Fruit fly (Drosophila melanogaster) whole organism, embryonic: ENCODE data around the gene Scm.

ENCODE experiments used
- B-H2 ChIP-seq: fragments of 200-800 bp; sonication (Bioruptor generic); optimal IDR thresholded peaks from 2 replicates; lab custom pipeline; 2018; ENCODE audit warnings: missing biosample characterization, mild to moderate bottlenecking, missing genetic modification characterization
- BEAF-32 ChIP-seq: fragments of 200-800 bp; sonication (Bioruptor generic); optimal IDR thresholded peaks from 3 replicates; lab custom pipeline; 2017; ENCODE audit warnings: missing biosample characterization, missing genetic modification characterization, mild to moderate bottlenecking, moderate library complexity, missing genetic modification reagents
- Bteb2 ChIP-seq: fragments of 200-800 bp; sonication (Bioruptor generic); optimal IDR thresholded peaks from 2 replicates; lab custom pipeline; 2016; ENCODE audit warnings: missing biosample characterization, missing genetic modification characterization
- CG10209 ChIP-seq: fragments of 200-800 bp; sonication (Bioruptor generic); optimal IDR thresholded peaks from 3 replicates; lab custom pipeline; 2017; ENCODE audit warnings: missing biosample characterization, mild to moderate bottlenecking, missing genetic modification characterization, missing genetic modification reagents
- CG11560 ChIP-seq: fragments of 200-800 bp; sonication (Bioruptor generic); IDR thresholded peaks from 3 replicates; pipeline ENCODE4 v1.3.6; 2022; ENCODE audit warnings: missing biosample characterization, missing genetic modification characterization
- CG17361 ChIP-seq: fragments of 200-800 bp; sonication (Bioruptor generic); IDR thresholded peaks from 3 replicates; pipeline ENCODE4 v1.3.6; 2022; ENCODE audit warnings: missing biosample characterization, missing genetic modification characterization
- CG17568 ChIP-seq: fragments of 200-800 bp; sonication (Bioruptor generic); optimal IDR thresholded peaks from 2 replicates; lab custom pipeline; 2018; ENCODE audit warnings: missing biosample characterization, mild to moderate bottlenecking, missing genetic modification characterization, moderate library complexity
- CG17829 ChIP-seq: fragments of 200-800 bp; optimal IDR thresholded peaks from 2 replicates; lab custom pipeline; 2019; ENCODE audit warnings: missing biosample characterization, mild to moderate bottlenecking, missing genetic modification characterization, moderate library complexity
- CG18619 ChIP-seq: fragments of 200-800 bp; sonication (Bioruptor generic); optimal IDR thresholded peaks from 3 replicates; lab custom pipeline; 2017; ENCODE audit warnings: missing biosample characterization, mild to moderate bottlenecking, missing genetic modification characterization
- CG30403 ChIP-seq: fragments of 200-800 bp; sonication (Bioruptor generic); optimal IDR thresholded peaks from 3 replicates; lab custom pipeline; 2016; ENCODE audit warnings: missing biosample characterization, missing genetic modification characterization
- CG34422 ChIP-seq: fragments of 200-800 bp; sonication (Bioruptor generic); IDR thresholded peaks from 3 replicates; pipeline ENCODE4 v1.3.6; 2022; ENCODE audit warnings: missing biosample characterization, missing genetic modification characterization
- CG4820 ChIP-seq: fragments of 200-800 bp; sonication (Bioruptor generic); optimal IDR thresholded peaks from 3 replicates; lab custom pipeline; 2016; ENCODE audit warnings: missing biosample characterization, missing genetic modification characterization
- CG4854 ChIP-seq: fragments of 200-800 bp; sonication (Bioruptor generic); optimal IDR thresholded peaks from 2 replicates; lab custom pipeline; 2016; ENCODE audit warnings: missing biosample characterization, missing genetic modification characterization, inconsistent platforms
- CG6272 ChIP-seq: fragments of 200-800 bp; sonication (Bioruptor generic); IDR thresholded peaks from 2 replicates; pipeline ENCODE4 v1.3.6; 2022; ENCODE audit warnings: missing biosample characterization, missing genetic modification characterization
- CG7928 ChIP-seq: fragments of 200-800 bp; sonication (Bioruptor generic); optimal IDR thresholded peaks from 2 replicates; lab custom pipeline; 2017; ENCODE audit warnings: missing biosample characterization, mild to moderate bottlenecking, missing genetic modification characterization
- CG9215 ChIP-seq: fragments of 200-800 bp; sonication (Bioruptor generic); IDR thresholded peaks from 2 replicates; pipeline ENCODE4 v1.3.6; 2022; ENCODE audit warnings: missing biosample characterization, missing genetic modification characterization
- CG9932 ChIP-seq: fragments of 200-800 bp; sonication (Bioruptor generic); IDR thresholded peaks from 2 replicates; pipeline ENCODE4 v1.3.6; 2022; ENCODE audit warnings: missing biosample characterization, missing genetic modification characterization
- Fer2 ChIP-seq: fragments of 200-800 bp; sonication (Bioruptor generic); optimal IDR thresholded peaks from 2 replicates; lab custom pipeline; 2018; ENCODE audit warnings: missing biosample characterization, mild to moderate bottlenecking, missing genetic modification characterization, moderate library complexity
- H2.0 ChIP-seq: fragments of 200-800 bp; sonication (Bioruptor generic); IDR thresholded peaks from 2 replicates; pipeline ENCODE4 v1.3.6; 2022; ENCODE audit warnings: missing biosample characterization, missing genetic modification characterization
- Hey ChIP-seq: fragments of 200-800 bp; sonication (Bioruptor generic); optimal IDR thresholded peaks from 3 replicates; lab custom pipeline; 2018; ENCODE audit warnings: missing biosample characterization, mild to moderate bottlenecking, missing genetic modification characterization
- MESR4 ChIP-seq: fragments of 200-800 bp; sonication (Bioruptor generic); optimal IDR thresholded peaks from 2 replicates; lab custom pipeline; 2018; ENCODE audit warnings: missing biosample characterization, mild to moderate bottlenecking, missing genetic modification characterization, moderate library complexity
- NFAT ChIP-seq: fragments of 200-800 bp; sonication (Bioruptor generic); IDR thresholded peaks from 2 replicates; pipeline ENCODE4 v1.3.6; 2022; ENCODE audit warnings: missing biosample characterization, missing genetic modification characterization
- Nf-YA ChIP-seq: fragments of 200-800 bp; sonication (Bioruptor generic); IDR thresholded peaks from 2 replicates; pipeline ENCODE4 v1.3.6; 2022; ENCODE audit warnings: missing biosample characterization, missing genetic modification characterization
- Sry-β ChIP-seq: fragments of 200-800 bp; sonication (Bioruptor generic); optimal IDR thresholded peaks from 2 replicates; lab custom pipeline; 2018; ENCODE audit warnings: missing biosample characterization, mild to moderate bottlenecking, missing genetic modification characterization, moderate library complexity
- Trl ChIP-seq, 3 experiments: fragments of >200 bp in 2 of 3; fragments of 200-800 bp in 1 of 3; sonication (Bioruptor generic) in 1 of 3; optimal IDR thresholded peaks; 2 replicates in 1 of 3; 3 replicates in 2 of 3; lab custom pipeline; 2016 to 2017; ENCODE audit warnings: missing biosample characterization in 1 of 3, missing genetic modification characterization in 1 of 3
- chif ChIP-seq, 2 experiments: fragments of 200-800 bp; sonication (Bioruptor generic); optimal IDR thresholded peaks; 3 replicates each; lab custom pipeline; 2016; ENCODE audit warnings: missing biosample characterization in 2 of 2, missing genetic modification characterization in 2 of 2
- chinmo ChIP-seq: fragments of 200-800 bp; sonication (Bioruptor generic); IDR thresholded peaks from 4 replicates; pipeline ENCODE4 v1.3.6; 2022; ENCODE audit warnings: missing biosample characterization, missing genetic modification characterization; ENCODE audit not compliant: partially characterized antibody
- crol ChIP-seq: fragments of 200-800 bp; sonication (Bioruptor generic); IDR thresholded peaks from 2 replicates; pipeline ENCODE4 v1.3.6; 2022; ENCODE audit warnings: missing biosample characterization, missing genetic modification characterization
- exex ChIP-seq: fragments of 200-800 bp; sonication (Bioruptor generic); optimal IDR thresholded peaks from 4 replicates; lab custom pipeline; 2018; ENCODE audit warnings: missing biosample characterization, mild to moderate bottlenecking, missing genetic modification characterization, moderate library complexity
- fd3F ChIP-seq: fragments of 200-800 bp; sonication (Bioruptor generic); optimal IDR thresholded peaks from 2 replicates; lab custom pipeline; 2018; ENCODE audit warnings: missing biosample characterization, mild to moderate bottlenecking, missing genetic modification characterization, moderate library complexity
- gfzf ChIP-seq: fragments of 200-800 bp; sonication (Bioruptor generic); optimal IDR thresholded peaks from 2 replicates; lab custom pipeline; 2016; ENCODE audit warnings: missing biosample characterization, mild to moderate bottlenecking, missing genetic modification characterization, moderate library complexity
- gsb-n ChIP-seq: fragments of 200-800 bp; sonication (Bioruptor generic); optimal IDR thresholded peaks from 3 replicates; lab custom pipeline; 2018; ENCODE audit warnings: missing biosample characterization, mild to moderate bottlenecking, missing genetic modification characterization
- ind ChIP-seq: fragments of 200-800 bp; sonication (Bioruptor generic); optimal IDR thresholded peaks from 3 replicates; lab custom pipeline; 2016; ENCODE audit warnings: missing biosample characterization, missing genetic modification characterization
- kay ChIP-seq: fragments of 200-800 bp; sonication (Bioruptor generic); optimal IDR thresholded peaks from 2 replicates; lab custom pipeline; 2016; ENCODE audit warnings: missing biosample characterization, missing genetic modification characterization
- ken ChIP-seq: fragments of 200-800 bp; sonication (Bioruptor generic); IDR thresholded peaks from 3 replicates; pipeline ENCODE4 v1.3.6; 2022; ENCODE audit warnings: missing biosample characterization, missing genetic modification characterization
- knrl ChIP-seq: fragments of 200-800 bp; sonication (Bioruptor generic); IDR thresholded peaks from 3 replicates; pipeline ENCODE4 v1.3.6; 2022; ENCODE audit warnings: missing biosample characterization, missing genetic modification characterization; ENCODE audit not compliant: partially characterized antibody
- sens ChIP-seq: fragments of 200-800 bp; sonication (Bioruptor generic); peaks from one replicate; lab custom pipeline; 2016; ENCODE audit warnings: missing biosample characterization, missing genetic modification characterization
- sqz ChIP-seq: fragments of 200-800 bp; sonication (Bioruptor generic); optimal IDR thresholded peaks from 3 replicates; lab custom pipeline; 2018; ENCODE audit warnings: missing biosample characterization, mild to moderate bottlenecking, missing genetic modification characterization
- ssp ChIP-seq: fragments of 200-800 bp; sonication (Bioruptor generic); IDR thresholded peaks from 2 replicates; pipeline ENCODE4 v1.3.6; 2022; ENCODE audit warnings: missing biosample characterization, missing genetic modification characterization
- vnd ChIP-seq: fragments of 200-800 bp; sonication (Bioruptor generic); IDR thresholded peaks from 3 replicates; pipeline ENCODE4 v1.3.6; 2022; ENCODE audit warnings: missing biosample characterization, missing genetic modification characterization; ENCODE audit not compliant: partially characterized antibody
- vvl ChIP-seq: fragments of 200-800 bp; sonication (Bioruptor generic); IDR thresholded peaks from 2 replicates; pipeline ENCODE4 v1.3.6; 2022; ENCODE audit warnings: missing biosample characterization, missing genetic modification characterization
- zf30C ChIP-seq: fragments of 200-800 bp; sonication (Bioruptor generic); optimal IDR thresholded peaks from 3 replicates; lab custom pipeline; 2018; ENCODE audit warnings: missing biosample characterization, mild to moderate bottlenecking, missing genetic modification characterization
- zfh1 ChIP-seq: fragments of 200-800 bp; sonication (Bioruptor generic); IDR thresholded peaks from 3 replicates; pipeline ENCODE4 v1.3.6; 2022; ENCODE audit warnings: missing biosample characterization, missing genetic modification characterization

Gene Scm

dm6 chr3R:9594839-9595238, 42.6 kb downstream of the Scm start (continued):
- TF ChIP-seq NFAT (GFP tag; lab: Robert Waterston, UW) (no peak), CG9215 (GFP tag; lab: Robert Waterston, UW) (no peak), B-H2 (no peak), H2.0 (GFP tag; lab: Robert Waterston, UW) (no peak), vvl (GFP tag; lab: Robert Waterston, UW) (0 out of 2 replicates have a peak, but pooled peaks have one; percentile 8), CG9932 (GFP tag; lab: Robert Waterston, UW) (no peak), ind (GFP tag; lab: Kevin White, UChicago) (no peak), knrl (no peak), vnd (GFP tag; lab: Robert Waterston, UW) (no peak), CG18619 (GFP tag; lab: Kevin White, UChicago) (no peak), CG4854 (GFP tag; lab: Kevin White, UChicago) (no peak), Trl (optimal IDR thresholded peaks at IDR 0.05; lab: Kevin White, UChicago) (no peak), Trl (GFP tag; optimal IDR thresholded peaks at IDR 0.05; lab: Kevin White, UChicago) (no peak), CG30403 (GFP tag; lab: Kevin White, UChicago) (no peak), CG17829 (no peak), zfh1 (GFP tag; lab: Robert Waterston, UW) (no peak), ken (no peak), kay (no peak), crol (peak; percentile 56), fd3F (GFP tag; lab: Kevin White, UChicago) (no peak), MESR4 (no peak), zf30C (GFP tag; lab: Kevin White, UChicago) (no peak), CG7928 (GFP tag; lab: Kevin White, UChicago) (no peak), CG11560 (no peak), BEAF-32 (GFP tag; lab: Kevin White, UChicago) (no peak), Sry-β (GFP tag; lab: Kevin White, UChicago) (no peak), CG34422 (GFP tag; lab: Robert Waterston, UW) (no peak), exex (tag; lab: Kevin White, UChicago) (no peak), Fer2 (tag; lab: Kevin White, UChicago) (no peak), sqz (GFP tag; lab: Kevin White, UChicago) (peak; percentile 50), chif (GFP tag; optimal IDR thresholded peaks at IDR 0.05; lab: Kevin White, UChicago) (no peak), chinmo (0 out of 4 replicates have a peak, but pooled peaks have one; percentile 61), CG17568 (GFP tag; lab: Kevin White, UChicago) (no peak), gsb-n (tag; lab: Kevin White, UChicago) (no peak), CG10209 (GFP tag; lab: Kevin White, UChicago) (no peak), CG17361 (GFP tag; lab: Robert Waterston, UW) (no peak), Bteb2 (no peak), Hey (tag; lab: Kevin White, UChicago) (no peak), sens (GFP tag; lab: Kevin White, UChicago) (no peak), ssp (GFP tag; lab: Robert Waterston, UW) (no peak), CG4820 (GFP tag; lab: Kevin White, UChicago) (no peak), gfzf (no peak), Nf-YA (GFP tag; lab: Robert Waterston, UW) (0 out of 2 replicates have a peak, but pooled peaks have one; percentile 24), CG6272 (GFP tag; lab: Robert Waterston, UW) (no peak)
